Fruit fly (Drosophila melanogaster): Measurements from ENCODE around the gene RpL36A.

Gene RpL36A

DNA sequence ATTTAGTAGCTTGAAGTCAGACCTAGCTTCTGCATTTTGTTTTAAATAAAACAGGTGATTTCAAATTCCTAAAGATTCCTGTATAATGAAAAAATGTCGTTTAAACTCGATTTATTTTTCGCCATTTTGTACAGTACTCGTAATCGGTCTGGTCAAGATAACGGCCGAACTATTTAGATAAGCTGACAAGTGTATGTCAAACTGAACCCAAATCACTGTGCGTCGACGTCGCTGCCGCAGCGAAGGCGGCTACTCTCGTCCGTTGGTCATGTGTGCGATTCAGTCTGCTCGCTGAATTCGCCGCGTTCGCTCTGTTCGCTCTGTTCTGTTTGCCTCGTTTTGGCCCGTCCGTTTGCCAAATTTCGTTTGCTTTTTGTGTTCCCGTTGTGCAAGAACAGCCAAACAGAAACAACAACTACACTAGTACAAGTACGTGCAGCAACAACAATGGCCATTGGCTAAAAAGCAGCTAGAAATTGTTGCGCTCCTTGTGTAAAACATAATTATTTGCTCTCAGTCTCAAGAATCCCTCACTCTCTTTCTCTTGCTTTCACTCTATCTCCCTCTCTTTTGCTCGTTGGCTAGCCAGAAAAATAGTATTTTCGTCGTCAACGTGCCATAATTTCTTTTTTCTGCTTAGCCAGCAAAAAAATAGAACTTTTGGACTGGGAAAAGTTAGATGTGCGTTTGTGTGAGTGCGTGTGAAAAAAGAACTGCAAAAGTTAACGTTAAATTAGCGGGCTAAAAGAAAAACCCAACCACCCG lies 45.5 kb upstream of the RpL36A start (continued):
- TF ChIP-seq grau (tag; optimal IDR thresholded peaks at IDR 0.05) = peak; percentile 22
- TF ChIP-seq CG32767 (GFP tag; IDR thresholded peaks at IDR 0.05) = no peak
- no peak for TF ChIP-seq peb (GFP tag; IDR thresholded peaks at IDR 0.05)
- TF ChIP-seq mirr (GFP tag; optimal IDR thresholded peaks at IDR 0.05) = peak; percentile 74
- no peak for TF ChIP-seq Aef1 (GFP tag; IDR thresholded peaks at IDR 0.05)
- no peak for TF ChIP-seq sr (GFP tag; IDR thresholded peaks at IDR 0.05)
- no peak for TF ChIP-seq croc (GFP tag; conservative IDR thresholded peaks at IDR 0.05)
- TF ChIP-seq lab (GFP tag; optimal IDR thresholded peaks at IDR 0.05) = peak; percentile 51
- TF ChIP-seq oc (tag; optimal IDR thresholded peaks at IDR 0.05) = no peak
- TF ChIP-seq Hsf (GFP tag; optimal IDR thresholded peaks at IDR 0.05) = no peak
- peak; percentile 97 for TF ChIP-seq CG12769 (tag; optimal IDR thresholded peaks at IDR 0.05)
- peak; percentile 22 for TF ChIP-seq kni (GFP tag; optimal IDR thresholded peaks at IDR 0.05)
- peak; percentile 56; the same call in 1 of the 2 replicates for TF ChIP-seq rib (GFP tag; IDR thresholded peaks at IDR 0.05)
- TF ChIP-seq CG2678 (tag; optimal IDR thresholded peaks at IDR 0.05) = peak; percentile 17
- TF ChIP-seq pho (GFP tag; optimal IDR thresholded peaks at IDR 0.05) = no peak
- TF ChIP-seq slbo (GFP tag; IDR thresholded peaks at IDR 0.05) = no peak
- no peak for TF ChIP-seq CG12391 (tag; optimal IDR thresholded peaks at IDR 0.05)
- TF ChIP-seq D (optimal IDR thresholded peaks at IDR 0.05) = peak; percentile 94
- TF ChIP-seq D (GFP tag; optimal IDR thresholded peaks at IDR 0.05) = no peak
- no peak for TF ChIP-seq zfh1 (GFP tag; IDR thresholded peaks at IDR 0.05)
- peak; percentile 68; the same call in 1 of the 2 replicates for TF ChIP-seq chm (GFP tag; IDR thresholded peaks at IDR 0.05)
- TF ChIP-seq ranshi (GFP tag; IDR thresholded peaks at IDR 0.05) = no peak
- peak; percentile 78 for TF ChIP-seq GATAe (GFP tag; conservative IDR thresholded peaks at IDR 0.05)
- peak; percentile 29 for TF ChIP-seq CG1603 (tag; optimal IDR thresholded peaks at IDR 0.05)
- peak; percentile 39; the same call in 1 of the 2 replicates for TF ChIP-seq CG32532 (GFP tag; IDR thresholded peaks at IDR 0.05)
- no peak for TF ChIP-seq CG31441 (GFP tag; IDR thresholded peaks at IDR 0.05)
- peak; percentile 61 for TF ChIP-seq CG34376 (GFP tag; optimal IDR thresholded peaks at IDR 0.05)
- TF ChIP-seq CG1832 (GFP tag; optimal IDR thresholded peaks at IDR 0.05) = no peak
- TF ChIP-seq Fer1 (GFP tag; optimal IDR thresholded peaks at IDR 0.05) = peak; percentile 26
- TF ChIP-seq CrebB (tag; optimal IDR thresholded peaks at IDR 0.05) = peak; percentile 34
- peak; percentile 29 for TF ChIP-seq ash1 (GFP tag; optimal IDR thresholded peaks at IDR 0.05)
- TF ChIP-seq chinmo (GFP tag; IDR thresholded peaks at IDR 0.05; ENCODE audit: partially characterized antibody) = 0 out of 4 replicates have a peak, but pooled peaks have one; percentile 64
- TF ChIP-seq CG13775 (GFP tag; optimal IDR thresholded peaks at IDR 0.05) = no peak
- no peak for TF ChIP-seq Gsc (GFP tag; IDR thresholded peaks at IDR 0.05)
- TF ChIP-seq sd (tag; optimal IDR thresholded peaks at IDR 0.05) = peak; percentile 43
- TF ChIP-seq YL-1 (GFP tag; optimal IDR thresholded peaks at IDR 0.05) = no peak
- TF ChIP-seq zen (tag; optimal IDR thresholded peaks at IDR 0.05) = peak; percentile 5
- TF ChIP-seq cg (GFP tag; optimal IDR thresholded peaks at IDR 0.05) = peak; percentile 3
- no peak for TF ChIP-seq CG1647 (GFP tag; optimal IDR thresholded peaks at IDR 0.05)
- peak; percentile 20 for TF ChIP-seq cwo (GFP tag; optimal IDR thresholded peaks at IDR 0.05)
- 0 out of 3 replicates have a peak, but pooled peaks have one; percentile 25 for TF ChIP-seq vnd (GFP tag; IDR thresholded peaks at IDR 0.05; ENCODE audit: partially characterized antibody)
- TF ChIP-seq CG11695 (GFP tag; IDR thresholded peaks at IDR 0.05) = 0 out of 3 replicates have a peak, but pooled peaks have one; percentile 36
- peak; percentile 83 for TF ChIP-seq CG15479 (GFP tag; optimal IDR thresholded peaks at IDR 0.05)
- TF ChIP-seq CG10979 (tag; optimal IDR thresholded peaks at IDR 0.05) = no peak
- TF ChIP-seq seq (GFP tag; IDR thresholded peaks at IDR 0.05) = no peak
- peak; percentile 61 for TF ChIP-seq CG10543 (GFP tag; optimal IDR thresholded peaks at IDR 0.05)
- no peak for TF ChIP-seq inv (GFP tag; IDR thresholded peaks at IDR 0.05; ENCODE audit: partially characterized antibody)
- no peak for TF ChIP-seq aop (GFP tag; IDR thresholded peaks at IDR 0.05)
- no peak for TF ChIP-seq CG4404 (GFP tag; IDR thresholded peaks at IDR 0.05)
